Worm (Caenorhabditis elegans) whole organism, L1 larva: Measurements from ENCODE around the gene spig-1.

Experiments used
- C04F5.9 ChIP-seq: sonication (generic microtip); optimal IDR thresholded peaks from 2 replicates; lab custom pipeline; 2016; ENCODE audit warnings: missing genetic modification characterization, missing compliant biosample characterization
- dpl-1 ChIP-seq, 3 experiments: fragments of 150-350 bp in 2 of 3; sonication (generic microtip) in 1 of 3; optimal IDR thresholded peaks; 2 replicates each; lab custom pipeline; 2014 to 2017; ENCODE audit warnings: missing biosample characterization in 3 of 3, missing genetic modification characterization in 3 of 3, missing genetic modification reagents in 3 of 3
- vab-15 ChIP-seq: sonication (generic microtip); optimal IDR thresholded peaks from 2 replicates; lab custom pipeline; 2017; ENCODE audit warnings: missing genotype, mild to moderate bottlenecking, missing genetic modification characterization, missing compliant biosample characterization
- ztf-4 ChIP-seq: fragments of 150-350 bp; optimal IDR thresholded peaks from 2 replicates; lab custom pipeline; 2014; ENCODE audit warnings: missing biosample characterization, missing genetic modification characterization

ce11 chrV:7065226-7065625 lies 13.7 kb downstream of the spig-1 start, which contains the start of gene Y57E12AR.1:
- TF ChIP-seq dpl-1 (GFP tag; optimal IDR thresholded peaks at IDR 0.05; lab: Kevin White, UChicago) (no peak), ztf-4 (tag; lab: Kevin White, UChicago) (no peak), vab-15 (tag; lab: Kevin White, UChicago) (no peak), C04F5.9 (tag; lab: Kevin White, UChicago) (no peak)
